Worm (Caenorhabditis elegans) whole organism, L1 larva: Measurements from ENCODE around the gene emb-8.

Experiments
- aly-2 ChIP-seq: fragments of 150-350 bp; optimal IDR thresholded peaks from 2 replicates; lab custom pipeline; 2014; ENCODE audit warnings: missing biosample characterization, missing genetic modification characterization
- egl-27 ChIP-seq, 2 experiments: fragments of 150-350 bp in 1 of 2; sonication (generic microtip); optimal IDR thresholded peaks; 3 replicates each; lab custom pipeline; 2017 to 2018; ENCODE audit warnings: missing biosample characterization in 2 of 2, missing genetic modification characterization in 2 of 2, missing genetic modification reagents in 2 of 2
- elt-3 ChIP-seq, 6 experiments: fragments of 150-350 bp in 1 of 6; sonication (generic microtip); optimal IDR thresholded peaks; 2 replicates each; lab custom pipeline; 2017 to 2018; ENCODE audit warnings: missing biosample characterization in 6 of 6, missing genetic modification characterization in 6 of 6, inconsistent platforms in 1 of 6
- lin-39 ChIP-seq: fragments of 150-350 bp; optimal IDR thresholded peaks from 2 replicates; lab custom pipeline; 2014; ENCODE audit warnings: missing biosample characterization, missing genetic modification reagents, missing genetic modification characterization
- nhr-76 ChIP-seq: sonication (generic microtip); optimal IDR thresholded peaks from 2 replicates; lab custom pipeline; 2017; ENCODE audit warnings: missing biosample characterization, missing genetic modification characterization
- pqm-1 ChIP-seq: sonication (generic microtip); optimal IDR thresholded peaks from 3 replicates; lab custom pipeline; 2017; ENCODE audit warnings: missing biosample characterization, missing genetic modification characterization
- skn-1 ChIP-seq: fragments of 150-350 bp; optimal IDR thresholded peaks from 2 replicates; lab custom pipeline; 2014; ENCODE audit warnings: missing biosample characterization, missing genetic modification characterization
- sox-4 ChIP-seq: sonication (generic microtip); optimal IDR thresholded peaks from 2 replicates; lab custom pipeline; 2016; ENCODE audit warnings: missing genetic modification characterization, missing compliant biosample characterization
- tbx-2 ChIP-seq: sonication (generic microtip); optimal IDR thresholded peaks from 2 replicates; lab custom pipeline; 2016; ENCODE audit warnings: missing genetic modification characterization, missing compliant biosample characterization
- unc-30 ChIP-seq: sonication (generic microtip); optimal IDR thresholded peaks from 2 replicates; lab custom pipeline; 2017; ENCODE audit warnings: missing biosample characterization, missing genetic modification characterization
- zag-1 ChIP-seq: fragments of 150-350 bp; optimal IDR thresholded peaks from 2 replicates; lab custom pipeline; 2014; ENCODE audit warnings: missing biosample characterization, missing genetic modification characterization
- zip-4 ChIP-seq: fragments of 200-800 bp; sonication (Bioruptor generic); optimal IDR thresholded peaks from 2 replicates; lab custom pipeline; 2018; ENCODE audit warnings: mild to moderate bottlenecking, missing genetic modification characterization, moderate library complexity, missing compliant biosample characterization

ce11 chrIII:5201267-5201666 is 1.8 kb upstream of the emb-8 start:
- TF ChIP-seq tbx-2 (peak; percentile 4), zag-1 (tag; lab: Kevin White, UChicago) (no peak), unc-30 (no peak), aly-2 (tag; lab: Kevin White, UChicago) (no peak), nhr-76 (no peak), elt-3 (tag; optimal IDR thresholded peaks at IDR 0.05; lab: Kevin White, UChicago) (peak in 5 of 6 experiments; percentile 75 to 95 (median 83)), skn-1 (tag; lab: Kevin White, UChicago) (no peak), lin-39 (tag; lab: Kevin White, UChicago) (no peak), pqm-1 (peak; percentile 78), egl-27 (tag; optimal IDR thresholded peaks at IDR 0.05; lab: Kevin White, UChicago) (no peak), sox-4 (tag; lab: Kevin White, UChicago) (no peak), zip-4 (GFP tag; lab: Kevin White, UChicago) (no peak)
